Worm (Caenorhabditis elegans): ENCODE data around the gene sri-72.

Gene sri-72

ce11 chrV:568105-568504 lies at the start of gene sri-72:
sri-72 (minus strand) TSS chrV:568205.
- no peak for TF ChIP-seq scrt-1 (GFP tag; IDR thresholded peaks at IDR 0.05)
- TF ChIP-seq aly-1 (tag; optimal IDR thresholded peaks at IDR 0.05) = no peak
- no peak for TF ChIP-seq tra-4 (tag; optimal IDR thresholded peaks at IDR 0.05)
- no peak for TF ChIP-seq B0310.2 (tag; optimal IDR thresholded peaks at IDR 0.05)
- no peak for TF ChIP-seq sea-1 (GFP tag; conservative IDR thresholded peaks at IDR 0.05)

- no peak for TF ChIP-seq tbx-11 (GFP tag; IDR thresholded peaks at IDR 0.05)
- TF ChIP-seq ets-7 (tag; optimal IDR thresholded peaks at IDR 0.05) = no peak
- no peak for TF ChIP-seq B0310.2 (tag; optimal IDR thresholded peaks at IDR 0.05)
- no peak for TF ChIP-seq sea-1 (GFP tag; conservative IDR thresholded peaks at IDR 0.05)
- no peak for TF ChIP-seq hmbx-1 (tag; optimal IDR thresholded peaks at IDR 0.05)
- no peak for TF ChIP-seq hmg-4 (GFP tag; optimal IDR thresholded peaks at IDR 0.05)
- TF ChIP-seq ceh-13 (GFP tag; optimal IDR thresholded peaks at IDR 0.05) = no peak
- no peak for TF ChIP-seq F13C5.2 (tag; optimal IDR thresholded peaks at IDR 0.05)
- TF ChIP-seq tbx-37 (GFP tag; conservative IDR thresholded peaks at IDR 0.05) = no peak
- TF ChIP-seq aly-1 (tag; optimal IDR thresholded peaks at IDR 0.05) = no peak
- no peak for TF ChIP-seq ama-1 (optimal IDR thresholded peaks at IDR 0.05)
- no peak for TF ChIP-seq flt-1 (GFP tag; IDR thresholded peaks at IDR 0.05)
- TF ChIP-seq pes-1 (GFP tag; IDR thresholded peaks at IDR 0.05) = no peak
- TF ChIP-seq scrt-1 (GFP tag; IDR thresholded peaks at IDR 0.05) = no peak
- TF ChIP-seq ceh-36 (tag; optimal IDR thresholded peaks at IDR 0.05) = no peak
Observed at ce11 chrV:615275-615674, 47.3 kb upstream of the sri-72 start, which contains the start of gene F48G7.13. F48G7.13 (plus strand) TSS chrV:615575.

- TF ChIP-seq aly-1 (tag; optimal IDR thresholded peaks at IDR 0.05) (no peak), tbx-11 (GFP tag; IDR thresholded peaks at IDR 0.05) (no peak), hmbx-1 (tag; optimal IDR thresholded peaks at IDR 0.05) (no peak), scrt-1 (GFP tag; IDR thresholded peaks at IDR 0.05) (no peak), flt-1 (GFP tag; IDR thresholded peaks at IDR 0.05) (no peak), sea-1 (GFP tag; conservative IDR thresholded peaks at IDR 0.05) (no peak), hnd-1 (tag; optimal IDR thresholded peaks at IDR 0.05) (no peak), ets-7 (tag; optimal IDR thresholded peaks at IDR 0.05) (no peak), tra-4 (tag; optimal IDR thresholded peaks at IDR 0.05) (no peak), F13C5.2 (tag; optimal IDR thresholded peaks at IDR 0.05) (no peak), ceh-36 (tag; optimal IDR thresholded peaks at IDR 0.05) (no peak), hmg-4 (GFP tag; optimal IDR thresholded peaks at IDR 0.05) (no peak), tbx-37 (GFP tag; conservative IDR thresholded peaks at IDR 0.05) (no peak), ceh-13 (GFP tag; optimal IDR thresholded peaks at IDR 0.05) (no peak), ama-1 (optimal IDR thresholded peaks at IDR 0.05) (no peak), B0310.2 (tag; optimal IDR thresholded peaks at IDR 0.05) (no peak)
Observed at ce11 chrV:610217-610616, 42.2 kb upstream of the sri-72 start, which contains the start of gene nhr-90. nhr-90 (plus strand) TSS chrV:610512.

ce11 chrV:609671-610070 lies 41.7 kb upstream of the sri-72 start, which contains the start of gene srlf-36:
srlf-36 (minus strand) TSS chrV:609771.
- no peak for TF ChIP-seq pes-1 (GFP tag; IDR thresholded peaks at IDR 0.05)

- TF ChIP-seq ets-7 (tag; optimal IDR thresholded peaks at IDR 0.05) = no peak
- no peak for TF ChIP-seq ceh-36 (tag; optimal IDR thresholded peaks at IDR 0.05)
- TF ChIP-seq tbx-37 (GFP tag; conservative IDR thresholded peaks at IDR 0.05) = no peak
- no peak for TF ChIP-seq flt-1 (GFP tag; IDR thresholded peaks at IDR 0.05)
- TF ChIP-seq tbx-11 (GFP tag; IDR thresholded peaks at IDR 0.05) = no peak
- TF ChIP-seq ama-1 (optimal IDR thresholded peaks at IDR 0.05) = no peak
- TF ChIP-seq tra-4 (tag; optimal IDR thresholded peaks at IDR 0.05) = no peak
- TF ChIP-seq hnd-1 (tag; optimal IDR thresholded peaks at IDR 0.05) = no peak
- TF ChIP-seq ceh-13 (GFP tag; optimal IDR thresholded peaks at IDR 0.05) = no peak
- no peak for TF ChIP-seq B0310.2 (tag; optimal IDR thresholded peaks at IDR 0.05)
- no peak for TF ChIP-seq hmg-4 (GFP tag; optimal IDR thresholded peaks at IDR 0.05)
- TF ChIP-seq F13C5.2 (tag; optimal IDR thresholded peaks at IDR 0.05) = no peak
- no peak for TF ChIP-seq aly-1 (tag; optimal IDR thresholded peaks at IDR 0.05)
Observed at ce11 chrV:608844-609243, 40.8 kb upstream of the sri-72 start, which contains the start of gene srw-109. srw-109 (minus strand) TSS chrV:608944.

ce11 chrV:604105-604504 lies 36.1 kb upstream of the sri-72 start, which contains the start of gene srlf-37:
srlf-37 (minus strand) TSS chrV:604205.
- TF ChIP-seq sea-1 (GFP tag; conservative IDR thresholded peaks at IDR 0.05) (no peak), flt-1 (GFP tag; IDR thresholded peaks at IDR 0.05) (no peak), F13C5.2 (tag; optimal IDR thresholded peaks at IDR 0.05) (no peak), hmg-4 (GFP tag; optimal IDR thresholded peaks at IDR 0.05) (no peak), tbx-11 (GFP tag; IDR thresholded peaks at IDR 0.05) (no peak), tbx-37 (GFP tag; conservative IDR thresholded peaks at IDR 0.05) (no peak), ama-1 (optimal IDR thresholded peaks at IDR 0.05) (no peak), ets-7 (tag; optimal IDR thresholded peaks at IDR 0.05) (no peak)

ce11 chrV:600231-600630 lies 32.2 kb upstream of the sri-72 start, which contains the start of gene nhr-251:
nhr-251 (plus strand) TSS chrV:600531.
- no peak for TF ChIP-seq ets-7 (tag; optimal IDR thresholded peaks at IDR 0.05)
- no peak for TF ChIP-seq tra-4 (tag; optimal IDR thresholded peaks at IDR 0.05)
- TF ChIP-seq ceh-36 (tag; optimal IDR thresholded peaks at IDR 0.05) = no peak
- no peak for TF ChIP-seq scrt-1 (GFP tag; IDR thresholded peaks at IDR 0.05)
- no peak for TF ChIP-seq hnd-1 (tag; optimal IDR thresholded peaks at IDR 0.05)
- no peak for TF ChIP-seq ama-1 (optimal IDR thresholded peaks at IDR 0.05)
- TF ChIP-seq F13C5.2 (tag; optimal IDR thresholded peaks at IDR 0.05) = no peak
- no peak for TF ChIP-seq hmg-4 (GFP tag; optimal IDR thresholded peaks at IDR 0.05)
- TF ChIP-seq ceh-13 (GFP tag; optimal IDR thresholded peaks at IDR 0.05) = no peak
- TF ChIP-seq hmbx-1 (tag; optimal IDR thresholded peaks at IDR 0.05) = no peak
- TF ChIP-seq pes-1 (GFP tag; IDR thresholded peaks at IDR 0.05) = no peak
- TF ChIP-seq B0310.2 (tag; optimal IDR thresholded peaks at IDR 0.05) = no peak
- no peak for TF ChIP-seq aly-1 (tag; optimal IDR thresholded peaks at IDR 0.05)

ce11 chrV:599783-600182 lies 31.8 kb upstream of the sri-72 start:
- no peak for TF ChIP-seq hmg-4 (GFP tag; optimal IDR thresholded peaks at IDR 0.05)
- no peak for TF ChIP-seq flt-1 (GFP tag; IDR thresholded peaks at IDR 0.05)
- no peak for TF ChIP-seq ceh-36 (tag; optimal IDR thresholded peaks at IDR 0.05)
- no peak for TF ChIP-seq hnd-1 (tag; optimal IDR thresholded peaks at IDR 0.05)

Measured in whole organism, early embryonic.